Worm (Caenorhabditis elegans): ENCODE results near the gene C24A8.6.

Gene C24A8.6

ce11 chrX:4357467-4357866 lies 25.3 kb upstream of the C24A8.6 start, which contains the start of gene F14H12.6:
Gene F14H12.6 (minus strand): TSS chrX:4357567.
- TF ChIP-seq fkh-4 (tag; optimal IDR thresholded peaks at IDR 0.05; ENCODE audit: borderline replicate concordance) (no peak), mef-2 (tag; optimal IDR thresholded peaks at IDR 0.05) (no peak), sptf-1 (tag; optimal IDR thresholded peaks at IDR 0.05) (no peak), zip-4 (GFP tag; optimal IDR thresholded peaks at IDR 0.05) (no peak), lir-3 (tag; optimal IDR thresholded peaks at IDR 0.05; ENCODE audit: poor library complexity) (no peak), ceh-90 (tag; optimal IDR thresholded peaks at IDR 0.05) (no peak), Y116A8C.19 (tag; optimal IDR thresholded peaks at IDR 0.05; ENCODE audit: borderline replicate concordance) (no peak), unc-98 (GFP tag; IDR thresholded peaks at IDR 0.05) (no peak), nhr-237 (tag; optimal IDR thresholded peaks at IDR 0.05) (no peak), elt-3 (tag; optimal IDR thresholded peaks at IDR 0.05) (no peak), fos-1 (tag; optimal IDR thresholded peaks at IDR 0.05) (no peak), nhr-19 (GFP tag; conservative IDR thresholded peaks at IDR 0.05) (no peak), xbp-1 (tag; optimal IDR thresholded peaks at IDR 0.05) (no peak), egl-13 (tag; optimal IDR thresholded peaks at IDR 0.05) (no peak), isw-1 (GFP tag; IDR thresholded peaks at IDR 0.05) (no peak), ceh-82 (tag; optimal IDR thresholded peaks at IDR 0.05) (no peak)

ce11 chrX:4353318-4353717 lies 21.1 kb upstream of the C24A8.6 start, which contains the start of gene col-165:
Gene col-165 (plus strand): TSS chrX:4353618.
- TF ChIP-seq nhr-237 (tag; optimal IDR thresholded peaks at IDR 0.05) (no peak), alr-1 (tag; optimal IDR thresholded peaks at IDR 0.05; ENCODE audit: borderline replicate concordance) (no peak), tbx-2 (tag; optimal IDR thresholded peaks at IDR 0.05) (no peak), vab-15 (tag; optimal IDR thresholded peaks at IDR 0.05) (no peak), xbp-1 (tag; optimal IDR thresholded peaks at IDR 0.05) (no peak), lin-15B (tag; optimal IDR thresholded peaks at IDR 0.05) (no peak), snpc-4 (tag; optimal IDR thresholded peaks at IDR 0.05) (no peak), ama-1 (optimal IDR thresholded peaks at IDR 0.05) (no peak), ceh-82 (tag; optimal IDR thresholded peaks at IDR 0.05) (no peak)

ce11 chrX:4350198-4350597 lies 18.0 kb upstream of the C24A8.6 start, which contains the start of gene F14H12.2:
Gene F14H12.2 (plus strand): TSS chrX:4350498.
- no peak for TF ChIP-seq lin-13 (GFP tag; optimal IDR thresholded peaks at IDR 0.05)
- no peak for TF ChIP-seq dsc-1 (tag; optimal IDR thresholded peaks at IDR 0.05)
- no peak for TF ChIP-seq C04F5.9 (tag; optimal IDR thresholded peaks at IDR 0.05)
- no peak for TF ChIP-seq tbx-2 (tag; optimal IDR thresholded peaks at IDR 0.05)
- no peak for TF ChIP-seq ztf-4 (tag; optimal IDR thresholded peaks at IDR 0.05)
- no peak for TF ChIP-seq ets-5 (GFP tag; IDR thresholded peaks at IDR 0.05)
- TF ChIP-seq sup-37 (GFP tag; optimal IDR thresholded peaks at IDR 0.05): no peak
- TF ChIP-seq lin-15B (tag; optimal IDR thresholded peaks at IDR 0.05): no peak
- TF ChIP-seq pag-3 (tag; optimal IDR thresholded peaks at IDR 0.05; ENCODE audit: borderline replicate concordance, insufficient read depth): no peak
- no peak for TF ChIP-seq C16A3.4 (tag; optimal IDR thresholded peaks at IDR 0.05)
- TF ChIP-seq zag-1 (tag; optimal IDR thresholded peaks at IDR 0.05): no peak
- no peak for TF ChIP-seq lin-14 (GFP tag; optimal IDR thresholded peaks at IDR 0.05)
- no peak for TF ChIP-seq ceh-8 (GFP tag; optimal IDR thresholded peaks at IDR 0.05)
- TF ChIP-seq hlh-4 (tag; optimal IDR thresholded peaks at IDR 0.05): no peak

- TF ChIP-seq nhr-85 (tag) (peak; percentile 12), aha-1 (tag; optimal IDR thresholded peaks at IDR 0.05) (no peak)
Measured at ce11 chrX:4343915-4344314, 11.7 kb upstream of the C24A8.6 start, which contains the start of gene F14H12.3. Gene F14H12.3 (plus strand): TSS chrX:4344215.

- TF ChIP-seq skn-1 (tag; optimal IDR thresholded peaks at IDR 0.05) (peak; percentile 60), snu-23 (GFP tag; optimal IDR thresholded peaks at IDR 0.05) (no peak)
Measured at ce11 chrX:4342730-4343129, 10.5 kb upstream of the C24A8.6 start.

All from whole organism, L1 larva.